Fruit fly (Drosophila melanogaster): ENCODE measurements around the gene MtnF.

DNA sequence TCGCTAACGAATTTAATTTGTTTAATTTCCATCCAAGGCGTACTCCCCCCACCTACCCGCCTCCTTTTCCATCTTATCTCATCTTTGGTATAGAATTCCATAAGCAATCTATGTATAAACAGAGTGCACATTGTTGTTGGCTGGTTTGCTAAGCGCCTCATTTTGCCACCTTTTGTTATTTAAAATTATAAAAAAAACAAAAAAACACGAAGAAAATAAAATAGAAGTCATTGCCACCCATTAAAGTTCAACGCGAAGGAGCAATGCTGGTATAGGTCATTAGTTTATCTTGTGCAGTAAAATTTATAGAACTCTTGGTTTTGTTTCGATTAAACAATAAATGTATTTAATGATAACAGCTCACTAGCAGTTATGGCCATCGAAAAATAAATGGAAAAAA, 653 bp downstream of the MtnF start:
- TF ChIP-seq usp (GFP tag; optimal IDR thresholded peaks at IDR 0.05) = no peak
- no peak for TF ChIP-seq Vsx2 (GFP tag; optimal IDR thresholded peaks at IDR 0.05; ENCODE audit: partially characterized antibody)
- TF ChIP-seq OdsH (GFP tag; optimal IDR thresholded peaks at IDR 0.05) = no peak
- no peak for TF ChIP-seq lola (GFP tag; optimal IDR thresholded peaks at IDR 0.05)
- no peak for TF ChIP-seq Mio (GFP tag; optimal IDR thresholded peaks at IDR 0.05)
- no peak for TF ChIP-seq Rel (GFP tag; optimal IDR thresholded peaks at IDR 0.05)
- no peak for TF ChIP-seq Rel (tag; optimal IDR thresholded peaks at IDR 0.05)
- TF ChIP-seq woc (GFP tag; optimal IDR thresholded peaks at IDR 0.05) = no peak
- no peak for TF ChIP-seq Dfd (GFP tag; optimal IDR thresholded peaks at IDR 0.05)
- TF ChIP-seq Abd-B (GFP tag; optimal IDR thresholded peaks at IDR 0.05) = no peak
- no peak for TF ChIP-seq psq (GFP tag; optimal IDR thresholded peaks at IDR 0.05)

All from whole organism, wandering third instar larva.